Fruit fly (Drosophila melanogaster): Measurements from ENCODE around the gene Pura.
A peak's percentile ranks its signal among the peaks of the same experiment; 100 is the strongest.

DNA sequence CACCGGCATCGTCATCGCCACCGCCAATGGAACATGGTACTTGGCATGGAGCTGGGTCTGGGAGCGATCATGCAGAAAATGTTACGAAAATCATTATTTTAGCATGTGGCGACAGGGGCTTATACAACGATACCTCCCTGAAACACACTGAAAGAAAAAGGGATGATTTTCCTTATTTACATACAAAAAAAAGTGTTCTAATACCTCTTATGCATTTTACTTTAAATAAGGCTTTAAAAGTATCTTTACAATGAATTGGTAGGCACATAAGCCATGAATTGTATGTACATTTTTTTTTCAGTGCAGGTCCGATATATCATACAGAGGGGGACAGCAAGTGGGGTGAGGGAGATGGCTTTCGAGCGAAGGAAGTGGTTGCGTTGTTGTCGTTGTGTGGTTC, 21.3 kb downstream of the Pura start:
- TF ChIP-seq OdsH (GFP tag; optimal IDR thresholded peaks at IDR 0.05) (peak; percentile 86), sage (GFP tag; optimal IDR thresholded peaks at IDR 0.05) (peak; percentile 41), Dfd (GFP tag; optimal IDR thresholded peaks at IDR 0.05) (no peak), Mio (GFP tag; optimal IDR thresholded peaks at IDR 0.05) (no peak), ey (GFP tag; optimal IDR thresholded peaks at IDR 0.05) (peak; percentile 88), br (GFP tag; optimal IDR thresholded peaks at IDR 0.05) (peak; percentile 84), GATAd (GFP tag; optimal IDR thresholded peaks at IDR 0.05) (peak; percentile 32)

All from whole organism, wandering third instar larva.